Worm (Caenorhabditis elegans) whole organism, mixed stage, embryonic: ENCODE measurements around the gene srh-244.

Source experiments
- M03D4.4 ChIP-seq: sonication (generic microtip); optimal IDR thresholded peaks from 2 replicates; lab custom pipeline; 2017; ENCODE audit warnings: mild to moderate bottlenecking, missing genetic modification characterization, missing compliant biosample characterization
- bed-3 ChIP-seq: fragments of 200-800 bp; sonication (Bioruptor generic); optimal IDR thresholded peaks from 3 replicates; lab custom pipeline; 2018; ENCODE audit warnings: mild to moderate bottlenecking, missing genetic modification characterization, moderate library complexity, missing compliant biosample characterization
- blmp-1 ChIP-seq: fragments of 150-350 bp; optimal IDR thresholded peaks from 2 replicates; lab custom pipeline; 2014; ENCODE audit warnings: missing biosample characterization, missing genetic modification characterization
- ceh-39 ChIP-seq: fragments of 150-350 bp; optimal IDR thresholded peaks from 2 replicates; lab custom pipeline; 2014; ENCODE audit warnings: missing biosample characterization, missing genetic modification characterization
- ceh-43 ChIP-seq: fragments of 200-800 bp; sonication (Bioruptor generic); optimal IDR thresholded peaks from 2 replicates; lab custom pipeline; 2018; ENCODE audit warnings: mild to moderate bottlenecking, missing genetic modification characterization, moderate library complexity, missing compliant biosample characterization
- ceh-83 ChIP-seq: fragments of 200-800 bp; sonication (Bioruptor generic); optimal IDR thresholded peaks from 2 replicates; lab custom pipeline; 2018; ENCODE audit warnings: mild to moderate bottlenecking, missing genetic modification characterization, missing compliant biosample characterization
- ces-1 ChIP-seq: fragments of 150-350 bp; optimal IDR thresholded peaks from 2 replicates; lab custom pipeline; 2014; ENCODE audit warnings: missing biosample characterization, missing genetic modification reagents, missing genetic modification characterization
- cnd-1 ChIP-seq: fragments of 200-800 bp; sonication (Bioruptor generic); optimal IDR thresholded peaks from 2 replicates; lab custom pipeline; 2018; ENCODE audit warnings: mild to moderate bottlenecking, missing genetic modification characterization, missing compliant biosample characterization
- drap-1 ChIP-seq: fragments of 200-800 bp; sonication (Bioruptor generic); optimal IDR thresholded peaks from 3 replicates; lab custom pipeline; 2018; ENCODE audit warnings: mild to moderate bottlenecking, missing genetic modification characterization, missing compliant biosample characterization
- elt-1 ChIP-seq: sonication (generic microtip); optimal IDR thresholded peaks from 2 replicates; lab custom pipeline; 2017; ENCODE audit warnings: missing genetic modification characterization, mild to moderate bottlenecking, missing compliant biosample characterization, antibody characterized with exemption, moderate library complexity, borderline replicate concordance; ENCODE audit not compliant: insufficient read depth
- elt-3 ChIP-seq: fragments of 150-350 bp; optimal IDR thresholded peaks from 2 replicates; lab custom pipeline; 2014; ENCODE audit warnings: missing biosample characterization, missing genetic modification characterization
- flh-1 ChIP-seq: fragments of 200-800 bp; sonication (Bioruptor generic); optimal IDR thresholded peaks from 2 replicates; lab custom pipeline; 2018; ENCODE audit warnings: mild to moderate bottlenecking, missing genetic modification characterization, moderate library complexity, missing compliant biosample characterization
- ham-2 ChIP-seq: fragments of 200-800 bp; sonication (Bioruptor generic); optimal IDR thresholded peaks from 2 replicates; lab custom pipeline; 2018; ENCODE audit warnings: mild to moderate bottlenecking, missing genetic modification characterization, missing compliant biosample characterization
- hlh-1 ChIP-seq: fragments of 150-350 bp; optimal IDR thresholded peaks from 2 replicates; lab custom pipeline; 2014; ENCODE audit warnings: missing biosample characterization, missing genetic modification reagents, missing genetic modification characterization
- lin-13 ChIP-seq: fragments of 150-350 bp; optimal IDR thresholded peaks from 2 replicates; lab custom pipeline; 2014; ENCODE audit warnings: missing biosample characterization, missing genetic modification characterization
- lsy-2 ChIP-seq: fragments of 150-350 bp; optimal IDR thresholded peaks from 2 replicates; lab custom pipeline; 2014; ENCODE audit warnings: missing biosample characterization, missing genetic modification characterization
- mab-5 ChIP-seq: fragments of 150-350 bp; optimal IDR thresholded peaks from 2 replicates; lab custom pipeline; 2014; ENCODE audit warnings: missing biosample characterization, missing genetic modification characterization
- mep-1 ChIP-seq: fragments of 150-350 bp; optimal IDR thresholded peaks from 2 replicates; lab custom pipeline; 2017; ENCODE audit warnings: missing biosample characterization, missing genetic modification reagents, missing genetic modification characterization, inconsistent platforms
- mls-2 ChIP-seq: sonication (generic microtip); optimal IDR thresholded peaks from 2 replicates; lab custom pipeline; 2016; ENCODE audit warnings: mild to moderate bottlenecking, missing genetic modification characterization, moderate library complexity, missing compliant biosample characterization
- nhr-12 ChIP-seq: fragments of 150-350 bp; optimal IDR thresholded peaks from 2 replicates; lab custom pipeline; 2014; ENCODE audit warnings: missing biosample characterization, missing genetic modification characterization
- nhr-2 ChIP-seq: fragments of 150-350 bp; optimal IDR thresholded peaks from 2 replicates; lab custom pipeline; 2014; ENCODE audit warnings: missing biosample characterization, missing genetic modification characterization
- nhr-237 ChIP-seq: fragments of 150-350 bp; optimal IDR thresholded peaks from 2 replicates; lab custom pipeline; 2014; ENCODE audit warnings: missing biosample characterization, missing genetic modification characterization
- nhr-28 ChIP-seq: fragments of 150-350 bp; optimal IDR thresholded peaks from 2 replicates; lab custom pipeline; 2014; ENCODE audit warnings: missing biosample characterization, missing genetic modification characterization
- nhr-76 ChIP-seq: sonication (generic microtip); optimal IDR thresholded peaks from 2 replicates; lab custom pipeline; 2017; ENCODE audit warnings: missing biosample characterization, missing genetic modification characterization
- pha-4 ChIP-seq: fragments of 150-350 bp; optimal IDR thresholded peaks from 2 replicates; lab custom pipeline; 2018; ENCODE audit warnings: missing biosample characterization, missing genetic modification reagents, missing genetic modification characterization
- snpc-4 ChIP-seq: fragments of 150-350 bp; optimal IDR thresholded peaks from 2 replicates; lab custom pipeline; 2014; ENCODE audit warnings: missing biosample characterization, missing genetic modification characterization
- sptf-1 ChIP-seq: sonication (generic microtip); optimal IDR thresholded peaks from 2 replicates; lab custom pipeline; 2017; ENCODE audit warnings: mild to moderate bottlenecking, missing genetic modification characterization, moderate library complexity, missing compliant biosample characterization
- tbx-8 ChIP-seq: fragments of 200-800 bp; sonication (Bioruptor generic); optimal IDR thresholded peaks from 2 replicates; lab custom pipeline; 2018; ENCODE audit warnings: mild to moderate bottlenecking, missing genetic modification characterization, moderate library complexity, missing compliant biosample characterization
- unc-120 ChIP-seq: sonication (generic microtip); optimal IDR thresholded peaks from 2 replicates; lab custom pipeline; 2017; ENCODE audit warnings: missing genetic modification characterization, missing compliant biosample characterization; ENCODE audit not compliant: poor library complexity, severe bottlenecking
- unc-39 ChIP-seq: fragments of 150-350 bp; optimal IDR thresholded peaks from 2 replicates; lab custom pipeline; 2014; ENCODE audit warnings: missing biosample characterization, missing genetic modification characterization
- unc-62 ChIP-seq: fragments of 150-350 bp; optimal IDR thresholded peaks from 2 replicates; lab custom pipeline; 2014; ENCODE audit warnings: missing biosample characterization, missing genetic modification reagents, missing genetic modification characterization
- zip-8 ChIP-seq: fragments of 150-350 bp; optimal IDR thresholded peaks from 2 replicates; lab custom pipeline; 2014; ENCODE audit warnings: missing biosample characterization, missing genetic modification characterization
- ztf-11 ChIP-seq: fragments of 150-350 bp; optimal IDR thresholded peaks from 2 replicates; lab custom pipeline; 2014; ENCODE audit warnings: missing biosample characterization, missing genetic modification characterization

srh-244 gene

ce11 chrV:7343522-7343921 is at the start of gene srh-244:
Gene srh-244, plus strand, starts transcription at chrV:7343822.
- TF ChIP-seq sptf-1 (tag; lab: Kevin White, UChicago) (no peak), M03D4.4 (tag; lab: Kevin White, UChicago) (no peak), cnd-1 (tag; lab: Kevin White, UChicago) (no peak), blmp-1 (no peak), unc-62 (GFP tag; lab: Kevin White, UChicago) (no peak), unc-120 (tag; lab: Kevin White, UChicago) (no peak), pha-4 (tag; lab: Kevin White, UChicago) (no peak), bed-3 (GFP tag; lab: Kevin White, UChicago) (no peak), nhr-76 (tag; lab: Kevin White, UChicago) (no peak), lsy-2 (tag; lab: Kevin White, UChicago) (no peak), ceh-83 (GFP tag; lab: Kevin White, UChicago) (no peak), tbx-8 (no peak), zip-8 (tag; lab: Kevin White, UChicago) (no peak), mab-5 (tag; lab: Kevin White, UChicago) (no peak), elt-3 (tag; lab: Kevin White, UChicago) (no peak), nhr-12 (no peak)
- TF ChIP-seq, all 35 proteins: peak for 0

ce11 chrV:7295270-7295669 is 48.4 kb upstream of the srh-244 start, which contains the start of gene F07G11.4:
Gene F07G11.4, minus strand, starts transcription at chrV:7295370.
- TF ChIP-seq nhr-76 (tag; lab: Kevin White, UChicago) (no peak), ceh-43 (GFP tag; lab: Kevin White, UChicago) (no peak), snpc-4 (tag; lab: Kevin White, UChicago) (no peak), pha-4 (tag; lab: Kevin White, UChicago) (no peak), elt-1 (tag; lab: Kevin White, UChicago) (no peak), tbx-8 (no peak), unc-62 (GFP tag; lab: Kevin White, UChicago) (no peak)

- TF ChIP-seq elt-1 (tag; lab: Kevin White, UChicago) (no peak), ham-2 (GFP tag; lab: Kevin White, UChicago) (no peak), elt-3 (tag; lab: Kevin White, UChicago) (no peak), nhr-2 (no peak), hlh-1 (tag; lab: Kevin White, UChicago) (no peak), unc-39 (tag; lab: Kevin White, UChicago) (no peak), ces-1 (GFP tag; lab: Kevin White, UChicago) (no peak), ceh-39 (tag; lab: Kevin White, UChicago) (no peak), unc-120 (tag; lab: Kevin White, UChicago) (no peak), nhr-237 (no peak), mab-5 (tag; lab: Kevin White, UChicago) (no peak), ceh-43 (GFP tag; lab: Kevin White, UChicago) (no peak), mls-2 (tag; lab: Kevin White, UChicago) (no peak)
These were observed 46.4 kb upstream of the srh-244 start, which contains the start of gene srj-32 for ce11 chrV:7297263-7297662. Gene srj-32, minus strand, starts transcription at chrV:7297363.

ce11 chrV:7298463-7298862 is 45.2 kb upstream of the srh-244 start, which contains the start of gene F07G11.3:
Gene F07G11.3, plus strand, starts transcription at chrV:7298763.
- TF ChIP-seq mab-5 (tag; lab: Kevin White, UChicago) (no peak), blmp-1 (no peak), nhr-28 (tag; lab: Kevin White, UChicago) (no peak), nhr-237 (no peak), hlh-1 (tag; lab: Kevin White, UChicago) (no peak), ceh-83 (GFP tag; lab: Kevin White, UChicago) (no peak), lin-13 (tag; lab: Kevin White, UChicago) (no peak), pha-4 (tag; lab: Kevin White, UChicago) (no peak), zip-8 (tag; lab: Kevin White, UChicago) (no peak), sptf-1 (tag; lab: Kevin White, UChicago) (no peak), drap-1 (no peak), elt-1 (tag; lab: Kevin White, UChicago) (no peak), ham-2 (GFP tag; lab: Kevin White, UChicago) (no peak), unc-120 (tag; lab: Kevin White, UChicago) (no peak), ztf-11 (tag; lab: Kevin White, UChicago) (no peak), mep-1 (no peak), bed-3 (GFP tag; lab: Kevin White, UChicago) (no peak), lsy-2 (tag; lab: Kevin White, UChicago) (no peak), flh-1 (no peak), elt-3 (tag; lab: Kevin White, UChicago) (no peak)
